Fruit fly (Drosophila melanogaster): ENCODE data around the gene CG32214.

dm6 chr3L:19500698-19501097, 33.6 kb downstream of the CG32214 start, which contains the start of gene CG9451:
- TF ChIP-seq CG12768 (GFP tag; optimal IDR thresholded peaks at IDR 0.05), result no peak
- no peak for TF ChIP-seq bab1 (GFP tag; optimal IDR thresholded peaks at IDR 0.05)
- no peak for TF ChIP-seq tj (GFP tag; optimal IDR thresholded peaks at IDR 0.05)

Data from whole organism, adult.